Worm (Caenorhabditis elegans) whole organism, mixed stage, embryonic: ENCODE measurements around the gene F54H5.5.

ENCODE experiments used
- ceh-39 ChIP-seq: fragments of 150-350 bp; optimal IDR thresholded peaks from 2 replicates; lab custom pipeline; 2014; ENCODE audit warnings: missing biosample characterization, missing genetic modification characterization
- ceh-83 ChIP-seq: fragments of 200-800 bp; sonication (Bioruptor generic); optimal IDR thresholded peaks from 2 replicates; lab custom pipeline; 2018; ENCODE audit warnings: mild to moderate bottlenecking, missing genetic modification characterization, missing compliant biosample characterization
- elt-1 ChIP-seq: sonication (generic microtip); optimal IDR thresholded peaks from 2 replicates; lab custom pipeline; 2017; ENCODE audit warnings: missing genetic modification characterization, mild to moderate bottlenecking, missing compliant biosample characterization, antibody characterized with exemption, moderate library complexity, borderline replicate concordance; ENCODE audit not compliant: insufficient read depth
- elt-3 ChIP-seq: fragments of 150-350 bp; optimal IDR thresholded peaks from 2 replicates; lab custom pipeline; 2014; ENCODE audit warnings: missing biosample characterization, missing genetic modification characterization
- lin-32 ChIP-seq: fragments of 200-800 bp; sonication (Bioruptor generic); optimal IDR thresholded peaks from 2 replicates; lab custom pipeline; 2018; ENCODE audit warnings: mild to moderate bottlenecking, missing genetic modification characterization, missing compliant biosample characterization
- mep-1 ChIP-seq: fragments of 150-350 bp; optimal IDR thresholded peaks from 2 replicates; lab custom pipeline; 2017; ENCODE audit warnings: missing biosample characterization, missing genetic modification reagents, missing genetic modification characterization, inconsistent platforms
- nhr-237 ChIP-seq: fragments of 150-350 bp; optimal IDR thresholded peaks from 2 replicates; lab custom pipeline; 2014; ENCODE audit warnings: missing biosample characterization, missing genetic modification characterization
- nhr-28 ChIP-seq: fragments of 150-350 bp; optimal IDR thresholded peaks from 2 replicates; lab custom pipeline; 2014; ENCODE audit warnings: missing biosample characterization, missing genetic modification characterization
- pha-4 ChIP-seq: fragments of 150-350 bp; optimal IDR thresholded peaks from 2 replicates; lab custom pipeline; 2018; ENCODE audit warnings: missing biosample characterization, missing genetic modification reagents, missing genetic modification characterization
- sem-2 ChIP-seq: fragments of 200-800 bp; sonication (Bioruptor generic); optimal IDR thresholded peaks from 2 replicates; lab custom pipeline; 2018; ENCODE audit warnings: mild to moderate bottlenecking, missing genetic modification characterization, missing compliant biosample characterization
- unc-39 ChIP-seq: fragments of 150-350 bp; optimal IDR thresholded peaks from 2 replicates; lab custom pipeline; 2014; ENCODE audit warnings: missing biosample characterization, missing genetic modification characterization

F54H5.5 gene

ce11 chrII:6578378-6578777 lies 48.7 kb downstream of the F54H5.5 start, which contains the start of gene sra-31:
sra-31 (minus strand) TSS chrII:6578478.
- TF ChIP-seq elt-3 (tag; lab: Kevin White, UChicago) (no peak), lin-32 (GFP tag; lab: Kevin White, UChicago) (no peak), unc-39 (no peak), mep-1 (tag; lab: Kevin White, UChicago) (no peak), ceh-83 (no peak), nhr-28 (tag; lab: Kevin White, UChicago) (no peak), elt-1 (tag; lab: Kevin White, UChicago) (no peak), ceh-39 (tag; lab: Kevin White, UChicago) (no peak), pha-4 (tag; lab: Kevin White, UChicago) (no peak), nhr-237 (tag; lab: Kevin White, UChicago) (no peak), sem-2 (GFP tag; lab: Kevin White, UChicago) (no peak)
- TF ChIP-seq, all 35 proteins: peak for 0
